Worm (Caenorhabditis elegans): ENCODE measurements around the gene Y75B8A.31.
A peak's percentile ranks its signal among the peaks of the same experiment; 100 is the strongest.

Y75B8A.31 gene

DNA sequence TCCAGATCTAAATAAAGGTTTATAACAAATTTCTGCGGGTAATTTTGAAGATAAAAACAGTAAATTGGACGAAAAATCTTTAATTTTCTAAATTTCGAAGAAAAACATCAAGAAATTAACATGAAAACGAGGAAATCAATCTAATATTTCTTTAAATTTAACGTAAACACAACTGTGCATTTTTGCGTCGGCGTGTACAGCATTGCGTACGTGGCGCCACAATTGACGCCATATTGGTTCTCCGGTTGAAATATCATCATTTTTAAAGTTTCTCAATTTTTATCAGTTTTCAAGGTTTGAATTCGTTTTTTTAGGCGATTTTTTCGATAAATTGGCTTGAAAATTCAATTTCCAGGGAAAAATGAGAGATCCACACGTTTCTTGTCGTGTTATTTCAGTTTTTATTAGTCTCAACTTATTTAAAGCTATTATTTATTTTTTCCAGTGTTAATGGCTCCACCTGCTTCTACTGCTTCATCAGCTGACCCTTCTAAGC, 18.6 kb downstream of the Y75B8A.31 start, which contains the start of gene rpt-6 (continued):
- no peak for TF ChIP-seq nhr-102 (tag; optimal IDR thresholded peaks at IDR 0.05)
- no peak for TF ChIP-seq tag-97 (GFP tag; IDR thresholded peaks at IDR 0.05)
- no peak for TF ChIP-seq rbr-2 (tag; optimal IDR thresholded peaks at IDR 0.05)
- peak; percentile 62 for TF ChIP-seq duxl-1 (tag; optimal IDR thresholded peaks at IDR 0.05; ENCODE audit: poor library complexity)
- no peak for TF ChIP-seq hmg-1.1 (GFP tag; IDR thresholded peaks at IDR 0.05)
- no peak for TF ChIP-seq egl-43 (GFP tag; IDR thresholded peaks at IDR 0.05)
- TF ChIP-seq nhr-41 (GFP tag; IDR thresholded peaks at IDR 0.05) = no peak
- no peak for TF ChIP-seq lin-1 (GFP tag; IDR thresholded peaks at IDR 0.05)
- no peak for TF ChIP-seq zip-2 (tag; optimal IDR thresholded peaks at IDR 0.05)
- TF ChIP-seq nhr-6 (tag; optimal IDR thresholded peaks at IDR 0.05) = no peak
- TF ChIP-seq arid-1 (GFP tag; conservative IDR thresholded peaks at IDR 0.05) = peak; percentile 58; the same call in 1 of the 2 replicates
- TF ChIP-seq ces-1 (GFP tag; optimal IDR thresholded peaks at IDR 0.05) = no peak
- TF ChIP-seq snpc-4 (tag; optimal IDR thresholded peaks at IDR 0.05) = no peak
- TF ChIP-seq php-3 (GFP tag; IDR thresholded peaks at IDR 0.05) = no peak
- no peak for TF ChIP-seq mxl-2 (GFP tag; conservative IDR thresholded peaks at IDR 0.05)
- no peak for TF ChIP-seq tra-1 (GFP tag; IDR thresholded peaks at IDR 0.05)
- no peak for TF ChIP-seq nhr-25 (tag; optimal IDR thresholded peaks at IDR 0.05; ENCODE audit: borderline replicate concordance, insufficient read depth)
- TF ChIP-seq daf-8 (GFP tag; IDR thresholded peaks at IDR 0.05) = no peak
- no peak for TF ChIP-seq Y105C5A.15 (GFP tag; IDR thresholded peaks at IDR 0.05)
- TF ChIP-seq nhr-42 (GFP tag; IDR thresholded peaks at IDR 0.05) = no peak
- no peak for TF ChIP-seq nhr-28 (tag; optimal IDR thresholded peaks at IDR 0.05)
- TF ChIP-seq fkh-10 (GFP tag; optimal IDR thresholded peaks at IDR 0.05) = no peak
- peak; percentile 67 for TF ChIP-seq dpl-1 (GFP tag; optimal IDR thresholded peaks at IDR 0.05)
- no peak for TF ChIP-seq cey-2 (tag; optimal IDR thresholded peaks at IDR 0.05; ENCODE audit: borderline replicate concordance, insufficient read depth)
- no peak for TF ChIP-seq spr-1 (tag; optimal IDR thresholded peaks at IDR 0.05)
- TF ChIP-seq lin-13 (GFP tag; optimal IDR thresholded peaks at IDR 0.05) = no peak
- no peak for TF ChIP-seq lin-15B (tag; optimal IDR thresholded peaks at IDR 0.05)
- TF ChIP-seq zip-11 (GFP tag; IDR thresholded peaks at IDR 0.05) = no peak
- no peak for TF ChIP-seq dmd-9 (GFP tag; IDR thresholded peaks at IDR 0.05)
- no peak for TF ChIP-seq nhr-111 (GFP tag; optimal IDR thresholded peaks at IDR 0.05)
- TF ChIP-seq hlh-30 (tag; optimal IDR thresholded peaks at IDR 0.05; ENCODE audit: insufficient read depth) = peak; percentile 11

DNA sequence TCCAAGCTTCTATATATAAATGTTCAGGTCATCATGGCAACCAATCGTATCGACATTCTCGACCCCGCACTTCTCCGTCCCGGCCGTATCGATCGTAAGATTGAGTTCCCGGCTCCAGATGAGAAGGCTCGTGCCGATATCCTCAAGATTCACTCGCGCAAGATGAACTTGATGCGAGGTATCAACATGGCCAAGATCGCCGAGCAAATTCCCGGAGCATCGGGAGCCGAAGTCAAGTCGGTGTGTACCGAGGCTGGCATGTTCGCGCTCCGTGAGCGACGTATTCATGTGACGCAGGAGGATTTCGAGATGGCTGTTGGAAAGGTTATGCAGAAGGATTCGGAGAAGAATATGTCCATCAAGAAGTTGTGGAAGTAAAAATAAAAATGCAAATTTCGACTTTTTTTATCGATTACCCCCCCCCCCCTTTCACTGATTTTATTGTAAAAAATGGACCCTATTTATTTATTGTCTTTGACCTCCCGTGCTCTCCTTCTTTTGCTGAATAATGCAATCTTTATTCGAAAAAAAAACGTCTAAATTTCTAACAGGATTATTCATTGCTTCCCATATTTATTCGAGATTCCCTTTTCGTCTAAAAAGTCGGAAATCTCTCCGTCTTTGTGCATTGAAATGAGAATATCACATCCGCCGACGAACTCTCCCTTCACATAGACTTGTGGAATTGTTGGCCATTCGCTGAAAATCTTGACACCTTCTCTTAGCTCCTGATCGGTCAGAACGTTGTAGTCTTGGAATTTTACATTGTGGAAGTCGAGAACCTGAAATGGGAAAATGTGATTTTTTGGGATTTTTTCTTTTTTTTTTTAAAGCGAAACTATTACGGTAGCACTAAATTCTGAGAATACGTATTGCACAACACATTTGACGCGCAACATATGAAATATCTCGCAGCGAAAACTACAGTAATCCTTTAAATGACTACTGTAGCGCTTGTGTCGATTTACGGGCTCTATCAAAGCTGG, 20.9 kb downstream of the Y75B8A.31 start:
- TF ChIP-seq set-16 (GFP tag; IDR thresholded peaks at IDR 0.05) = peak; percentile 42; the same call in 1 of the 2 replicates
- peak; percentile 30; the same call in 1 of the 2 replicates for TF ChIP-seq T26A8.4 (GFP tag; IDR thresholded peaks at IDR 0.05)
- no peak for TF ChIP-seq hif-1 (tag; optimal IDR thresholded peaks at IDR 0.05)
- TF ChIP-seq lin-38 (GFP tag; IDR thresholded peaks at IDR 0.05) = peak; percentile 66
- no peak for TF ChIP-seq daf-19 (GFP tag; conservative IDR thresholded peaks at IDR 0.05)
- peak; percentile 80 for TF ChIP-seq aha-1 (tag)
- TF ChIP-seq lin-15B (tag; optimal IDR thresholded peaks at IDR 0.05) = no peak
- TF ChIP-seq Y48G9A.11 (GFP tag; IDR thresholded peaks at IDR 0.05) = peak; percentile 61
- TF ChIP-seq ztf-7 (tag; optimal IDR thresholded peaks at IDR 0.05) = no peak
- TF ChIP-seq egl-43 (GFP tag; IDR thresholded peaks at IDR 0.05) = peak; percentile 43; the same call in 1 of the 2 replicates
